Fruit fly (Drosophila melanogaster): ENCODE results near the gene pkm.

Gene pkm

dm6 chrX:11559728-11560724 is 23.9 kb downstream of the pkm start:
- TF ChIP-seq HLH4C (GFP tag; IDR thresholded peaks at IDR 0.05; ENCODE audit: partially characterized antibody) (no peak), croc (GFP tag; conservative IDR thresholded peaks at IDR 0.05) (no peak; the same call in 2 of the 3 replicates), Bteb2 (GFP tag; optimal IDR thresholded peaks at IDR 0.05) (peak; percentile 41), mam (GFP tag; optimal IDR thresholded peaks at IDR 0.05) (peak; percentile 58), CG14710 (tag; optimal IDR thresholded peaks at IDR 0.05) (peak; percentile 68), CG16813 (GFP tag; IDR thresholded peaks at IDR 0.05; ENCODE audit: partially characterized antibody) (no peak), row (GFP tag; IDR thresholded peaks at IDR 0.05) (peak; percentile 78), nau (GFP tag; optimal IDR thresholded peaks at IDR 0.05) (no peak), ssp (GFP tag; IDR thresholded peaks at IDR 0.05) (peak; percentile 47; the same call in 1 of the 2 replicates), crc (GFP tag; optimal IDR thresholded peaks at IDR 0.05) (no peak), Sry-δ (GFP tag; optimal IDR thresholded peaks at IDR 0.05) (peak; percentile 0), Rfx (GFP tag; IDR thresholded peaks at IDR 0.05) (peak; percentile 71), CG10979 (tag; optimal IDR thresholded peaks at IDR 0.05) (peak; percentile 80), grau (tag; optimal IDR thresholded peaks at IDR 0.05) (peak; percentile 92), Awh (GFP tag; IDR thresholded peaks at IDR 0.05) (peak; percentile 56; the same call in 1 of the 2 replicates), ttk (GFP tag; IDR thresholded peaks at IDR 0.05) (peak; percentile 40; the same call in 1 of the 2 replicates), Trl (optimal IDR thresholded peaks at IDR 0.05) (no peak), Trl (GFP tag; optimal IDR thresholded peaks at IDR 0.05) (peak; percentile 9), CG9437 (GFP tag; optimal IDR thresholded peaks at IDR 0.05) (peak; percentile 85), CG17829 (tag; optimal IDR thresholded peaks at IDR 0.05) (peak; percentile 87), CG12219 (GFP tag; optimal IDR thresholded peaks at IDR 0.05) (peak; percentile 74), pb (GFP tag; optimal IDR thresholded peaks at IDR 0.05) (no peak), stwl (tag; optimal IDR thresholded peaks at IDR 0.05) (no peak), HLH3B (GFP tag; IDR thresholded peaks at IDR 0.05) (peak; percentile 67), maf-S (GFP tag; optimal IDR thresholded peaks at IDR 0.05) (no peak), p53 (GFP tag; optimal IDR thresholded peaks at IDR 0.05) (no peak), GATAe (GFP tag; conservative IDR thresholded peaks at IDR 0.05) (no peak), Dp (GFP tag; optimal IDR thresholded peaks at IDR 0.05) (no peak), CG14860 (GFP tag; IDR thresholded peaks at IDR 0.05; ENCODE audit: partially characterized antibody) (no peak), jumu (GFP tag; optimal IDR thresholded peaks at IDR 0.05) (no peak), Lhr (GFP tag; optimal IDR thresholded peaks at IDR 0.05) (peak; percentile 37), Dfd (GFP tag; optimal IDR thresholded peaks at IDR 0.05) (no peak), HLH54F (GFP tag; optimal IDR thresholded peaks at IDR 0.05) (peak; percentile 44), ato (GFP tag; IDR thresholded peaks at IDR 0.05; ENCODE audit: partially characterized antibody) (no peak), CG6791 (GFP tag; IDR thresholded peaks at IDR 0.05; ENCODE audit: partially characterized antibody) (no peak), CG11723 (GFP tag; optimal IDR thresholded peaks at IDR 0.05) (peak; percentile 79), sug (tag; optimal IDR thresholded peaks at IDR 0.05) (peak; percentile 88), Nf-YC (tag; optimal IDR thresholded peaks at IDR 0.05) (peak; percentile 84), CG12236 (GFP tag; optimal IDR thresholded peaks at IDR 0.05) (no peak), CG8290 (GFP tag; optimal IDR thresholded peaks at IDR 0.05) (no peak), CG8290 (tag; optimal IDR thresholded peaks at IDR 0.05) (peak in 1 of 2 experiments; percentile 62), CG17612 (GFP tag; IDR thresholded peaks at IDR 0.05) (no peak), CG15269 (tag; optimal IDR thresholded peaks at IDR 0.05) (peak; percentile 92), usp (GFP tag; optimal IDR thresholded peaks at IDR 0.05) (no peak), hbn (GFP tag; IDR thresholded peaks at IDR 0.05; ENCODE audit: partially characterized antibody) (no peak), CG6175 (GFP tag; IDR thresholded peaks at IDR 0.05) (no peak), Oaz (GFP tag; IDR thresholded peaks at IDR 0.05) (peak; percentile 42; the same call in 1 of the 2 replicates), eve (GFP tag; optimal IDR thresholded peaks at IDR 0.05) (no peak), sob (GFP tag; IDR thresholded peaks at IDR 0.05) (peak; percentile 70)
